Fruit fly (Drosophila melanogaster) whole organism, embryonic: ENCODE results near the gene CG10576.

ENCODE experiments used
- CG10209 ChIP-seq: fragments of 200-800 bp; sonication (Bioruptor generic); optimal IDR thresholded peaks from 3 replicates; lab custom pipeline; 2017; ENCODE audit warnings: missing biosample characterization, mild to moderate bottlenecking, missing genetic modification characterization, missing genetic modification reagents
- CG10979 ChIP-seq: fragments of 200-800 bp; sonication (Bioruptor generic); optimal IDR thresholded peaks from 2 replicates; lab custom pipeline; 2018; ENCODE audit warnings: missing biosample characterization, mild to moderate bottlenecking, missing genetic modification characterization, moderate library complexity
- CG11504 ChIP-seq: fragments of 200-800 bp; sonication (Bioruptor generic); optimal IDR thresholded peaks from 3 replicates; lab custom pipeline; 2019; ENCODE audit warnings: missing biosample characterization, mild to moderate bottlenecking, missing genetic modification characterization, moderate library complexity
- CG11560 ChIP-seq: fragments of 200-800 bp; sonication (Bioruptor generic); IDR thresholded peaks from 3 replicates; pipeline ENCODE4 v1.3.6; 2022; ENCODE audit warnings: missing biosample characterization, missing genetic modification characterization
- CG11695 ChIP-seq: fragments of 200-800 bp; sonication (Bioruptor generic); IDR thresholded peaks from 3 replicates; pipeline ENCODE4 v1.3.6; 2022; ENCODE audit warnings: missing biosample characterization, missing genetic modification characterization
- CG12071 ChIP-seq: fragments of 200-800 bp; sonication (Bioruptor generic); optimal IDR thresholded peaks from 3 replicates; lab custom pipeline; 2018; ENCODE audit warnings: missing biosample characterization, mild to moderate bottlenecking, missing genetic modification characterization
- CG12391 ChIP-seq: fragments of 200-800 bp; sonication (Bioruptor generic); optimal IDR thresholded peaks from 3 replicates; lab custom pipeline; 2018; ENCODE audit warnings: missing biosample characterization, mild to moderate bottlenecking, missing genetic modification characterization, moderate library complexity
- CG12659 ChIP-seq: fragments of 200-800 bp; sonication (Bioruptor generic); optimal IDR thresholded peaks from 3 replicates; lab custom pipeline; 2017; ENCODE audit warnings: mild to moderate bottlenecking, missing biosample characterization, missing genetic modification reagents, missing genetic modification characterization
- CG15269 ChIP-seq: fragments of 200-800 bp; sonication (Bioruptor generic); optimal IDR thresholded peaks from 2 replicates; lab custom pipeline; 2018; ENCODE audit warnings: missing biosample characterization, mild to moderate bottlenecking, missing genetic modification characterization, moderate library complexity
- CG1603 ChIP-seq: fragments of 200-800 bp; sonication (Bioruptor generic); optimal IDR thresholded peaks from 2 replicates; lab custom pipeline; 2019; ENCODE audit warnings: missing biosample characterization, mild to moderate bottlenecking, missing genetic modification characterization, moderate library complexity
- CG18262 ChIP-seq: fragments of 200-800 bp; optimal IDR thresholded peaks from 3 replicates; lab custom pipeline; 2019; ENCODE audit warnings: missing biosample characterization, mild to moderate bottlenecking, missing genetic modification characterization, moderate library complexity
- CG2678 ChIP-seq: fragments of 200-800 bp; sonication (Bioruptor generic); optimal IDR thresholded peaks from 3 replicates; lab custom pipeline; 2019; ENCODE audit warnings: missing biosample characterization, mild to moderate bottlenecking, missing genetic modification characterization, moderate library complexity
- CG2712 ChIP-seq: fragments of 200-800 bp; optimal IDR thresholded peaks from 3 replicates; lab custom pipeline; 2019; ENCODE audit warnings: missing biosample characterization, mild to moderate bottlenecking, missing genetic modification characterization, moderate library complexity
- CG31441 ChIP-seq: fragments of 200-800 bp; sonication (Bioruptor generic); IDR thresholded peaks from 2 replicates; pipeline ENCODE4 v1.3.6; 2022; ENCODE audit warnings: missing biosample characterization, missing genetic modification characterization
- CG34224 ChIP-seq: fragments of 200-800 bp; sonication (Bioruptor generic); IDR thresholded peaks from 3 replicates; pipeline ENCODE4 v1.3.6; 2022; ENCODE audit warnings: missing biosample characterization, missing genetic modification characterization; ENCODE audit not compliant: partially characterized antibody
- CG5180 ChIP-seq: fragments of 200-800 bp; sonication (Bioruptor generic); optimal IDR thresholded peaks from 3 replicates; lab custom pipeline; 2017; ENCODE audit warnings: missing biosample characterization, missing genetic modification characterization, mild to moderate bottlenecking, moderate library complexity, missing genetic modification reagents
- CG7556 ChIP-seq: fragments of 200-800 bp; sonication (Bioruptor generic); optimal IDR thresholded peaks from 2 replicates; lab custom pipeline; 2017; ENCODE audit warnings: missing biosample characterization, mild to moderate bottlenecking, missing genetic modification characterization
- CG8924 ChIP-seq: fragments of 200-800 bp; optimal IDR thresholded peaks from 3 replicates; lab custom pipeline; 2019; ENCODE audit warnings: missing biosample characterization, mild to moderate bottlenecking, missing genetic modification characterization, moderate library complexity
- CG9727 ChIP-seq: fragments of 200-800 bp; sonication (Bioruptor generic); optimal IDR thresholded peaks from 3 replicates; lab custom pipeline; 2017; ENCODE audit warnings: missing biosample characterization, mild to moderate bottlenecking, missing genetic modification characterization
- CG9932 ChIP-seq: fragments of 200-800 bp; sonication (Bioruptor generic); IDR thresholded peaks from 2 replicates; pipeline ENCODE4 v1.3.6; 2022; ENCODE audit warnings: missing biosample characterization, missing genetic modification characterization
- CoRest ChIP-seq: fragments of 200-800 bp; sonication (Bioruptor generic); optimal IDR thresholded peaks from 3 replicates; lab custom pipeline; 2018; ENCODE audit warnings: missing biosample characterization, mild to moderate bottlenecking, missing genetic modification characterization, moderate library complexity
- Deaf1 ChIP-seq: fragments of 200-800 bp; optimal IDR thresholded peaks from 3 replicates; lab custom pipeline; 2019; ENCODE audit warnings: missing biosample characterization, mild to moderate bottlenecking, missing genetic modification characterization, moderate library complexity
- Hr51 ChIP-seq, 2 experiments: fragments of 200-800 bp; sonication (Bioruptor generic); optimal IDR thresholded peaks; 2 replicates in 1 of 2; 3 replicates in 1 of 2; lab custom pipeline; 2016 to 2018; ENCODE audit warnings: missing biosample characterization in 2 of 2, missing genetic modification characterization in 2 of 2, mild to moderate bottlenecking in 1 of 2, moderate library complexity in 1 of 2
- Kr ChIP-seq: fragments of 200-800 bp; sonication (Bioruptor generic); optimal IDR thresholded peaks from 2 replicates; lab custom pipeline; 2017; ENCODE audit warnings: missing biosample characterization, mild to moderate bottlenecking, missing genetic modification characterization
- Oaz ChIP-seq: fragments of 200-800 bp; sonication (Bioruptor generic); IDR thresholded peaks from 2 replicates; pipeline ENCODE4 v1.3.6; 2022; ENCODE audit warnings: missing biosample characterization, missing genetic modification characterization
- Oli ChIP-seq: fragments of 200-800 bp; sonication (Bioruptor generic); optimal IDR thresholded peaks from 2 replicates; lab custom pipeline; 2018; ENCODE audit warnings: missing biosample characterization, mild to moderate bottlenecking, missing genetic modification characterization, moderate library complexity
- Sox100B ChIP-seq: fragments of 200-800 bp; sonication (Bioruptor generic); optimal IDR thresholded peaks from 3 replicates; lab custom pipeline; 2018; ENCODE audit warnings: missing biosample characterization, mild to moderate bottlenecking, missing genetic modification characterization
- Ssrp ChIP-seq: fragments of 200-800 bp; sonication (Bioruptor generic); optimal IDR thresholded peaks from 2 replicates; lab custom pipeline; 2018; ENCODE audit warnings: missing biosample characterization, mild to moderate bottlenecking, missing genetic modification characterization, moderate library complexity
- Xrp1 ChIP-seq: fragments of 200-800 bp; sonication (Bioruptor generic); IDR thresholded peaks from 2 replicates; pipeline ENCODE4 v1.3.6; 2022; ENCODE audit warnings: missing biosample characterization, missing genetic modification characterization
- aop ChIP-seq: fragments of 200-800 bp; sonication (Bioruptor generic); IDR thresholded peaks from 2 replicates; pipeline ENCODE4 v1.3.6; 2022; ENCODE audit warnings: missing biosample characterization, missing genetic modification characterization
- bcd ChIP-seq: fragments of 200-800 bp; sonication (Bioruptor generic); optimal IDR thresholded peaks from 2 replicates; lab custom pipeline; 2017; ENCODE audit warnings: missing biosample characterization, mild to moderate bottlenecking, missing genetic modification characterization
- bigmax ChIP-seq: fragments of 200-800 bp; sonication (Bioruptor generic); optimal IDR thresholded peaks from 2 replicates; lab custom pipeline; 2018; ENCODE audit warnings: missing biosample characterization, mild to moderate bottlenecking, missing genetic modification characterization
- bsh ChIP-seq, 2 experiments: fragments of 200-800 bp; sonication (Bioruptor generic); optimal IDR thresholded peaks; 2 replicates each; lab custom pipeline; 2017 to 2018; ENCODE audit warnings: mild to moderate bottlenecking in 2 of 2, missing biosample characterization in 2 of 2, missing genetic modification characterization in 2 of 2, moderate library complexity in 1 of 2
- dmrt11E ChIP-seq: fragments of 200-800 bp; sonication (Bioruptor generic); optimal IDR thresholded peaks from 3 replicates; lab custom pipeline; 2018; ENCODE audit warnings: missing biosample characterization, mild to moderate bottlenecking, missing genetic modification characterization, moderate library complexity
- dmrt99B ChIP-seq: fragments of 200-800 bp; sonication (Bioruptor generic); optimal IDR thresholded peaks from 2 replicates; lab custom pipeline; 2018; ENCODE audit warnings: missing biosample characterization, mild to moderate bottlenecking, missing genetic modification characterization, moderate library complexity
- gem ChIP-seq: fragments of 200-800 bp; sonication (Bioruptor generic); optimal IDR thresholded peaks from 2 replicates; lab custom pipeline; 2019; ENCODE audit warnings: missing biosample characterization, mild to moderate bottlenecking, missing genetic modification characterization, moderate library complexity
- nau ChIP-seq: fragments of 200-800 bp; sonication (Bioruptor generic); optimal IDR thresholded peaks from 3 replicates; lab custom pipeline; 2017; ENCODE audit warnings: missing biosample characterization, mild to moderate bottlenecking, missing genetic modification characterization, missing genetic modification reagents
- nmo ChIP-seq: fragments of 200-800 bp; sonication (Bioruptor generic); optimal IDR thresholded peaks from 2 replicates; lab custom pipeline; 2018; ENCODE audit warnings: missing biosample characterization, mild to moderate bottlenecking, missing genetic modification characterization, moderate library complexity
- org-1 ChIP-seq: fragments of 200-800 bp; sonication (Bioruptor generic); optimal IDR thresholded peaks from 2 replicates; lab custom pipeline; 2017; ENCODE audit warnings: missing biosample characterization, missing genetic modification characterization
- pros ChIP-seq: fragments of 200-800 bp; sonication (Bioruptor generic); optimal IDR thresholded peaks from 3 replicates; lab custom pipeline; 2019; ENCODE audit warnings: missing biosample characterization, mild to moderate bottlenecking, missing genetic modification characterization, moderate library complexity
- row ChIP-seq: fragments of 200-800 bp; sonication (Bioruptor generic); IDR thresholded peaks from 3 replicates; pipeline ENCODE4 v1.3.6; 2022; ENCODE audit warnings: missing biosample characterization, missing genetic modification characterization
- sisA ChIP-seq: fragments of 200-800 bp; sonication (Bioruptor generic); IDR thresholded peaks from 2 replicates; pipeline ENCODE4 v1.3.6; 2022; ENCODE audit warnings: missing biosample characterization, missing genetic modification characterization
- tgo ChIP-seq: fragments of 200-800 bp; sonication (Bioruptor generic); IDR thresholded peaks from 3 replicates; pipeline ENCODE4 v1.3.6; 2022; ENCODE audit warnings: missing biosample characterization, missing genetic modification characterization
- vnd ChIP-seq: fragments of 200-800 bp; sonication (Bioruptor generic); IDR thresholded peaks from 3 replicates; pipeline ENCODE4 v1.3.6; 2022; ENCODE audit warnings: missing biosample characterization, missing genetic modification characterization; ENCODE audit not compliant: partially characterized antibody
- zfh1 ChIP-seq: fragments of 200-800 bp; sonication (Bioruptor generic); IDR thresholded peaks from 3 replicates; pipeline ENCODE4 v1.3.6; 2022; ENCODE audit warnings: missing biosample characterization, missing genetic modification characterization

The CG10576 gene

dm6 chr3L:5809201-5809584, 43.7 kb upstream of the CG10576 start (continued):
- TF ChIP-seq CG12659 (GFP tag; lab: Kevin White, UChicago) (peak; percentile 3), sisA (0 out of 2 replicates have a peak, but pooled peaks have one; percentile 22), org-1 (GFP tag; lab: Kevin White, UChicago) (peak; percentile 16), row (GFP tag; lab: Robert Waterston, UW) (peak; percentile 42; the same call in 2 of the 3 replicates), tgo (GFP tag; lab: Robert Waterston, UW) (peak; percentile 18; the same call in 1 of the 3 replicates), CG2678 (tag; lab: Kevin White, UChicago) (peak; percentile 71), CG11560 (tag; lab: Robert Waterston, UW) (no peak), dmrt99B (tag; lab: Kevin White, UChicago) (peak; percentile 33), CG1603 (peak; percentile 16), Hr51 (GFP tag; optimal IDR thresholded peaks at IDR 0.05; lab: Kevin White, UChicago) (peak in 1 of 2 experiments; percentile 48), dmrt11E (tag; lab: Kevin White, UChicago) (peak; percentile 35), CG12391 (tag; lab: Kevin White, UChicago) (peak; percentile 29), vnd (GFP tag; lab: Robert Waterston, UW) (no peak), CG10209 (GFP tag; lab: Kevin White, UChicago) (peak; percentile 4), Oli (tag; lab: Kevin White, UChicago) (peak; percentile 42), CG11695 (GFP tag; lab: Robert Waterston, UW) (0 out of 3 replicates have a peak, but pooled peaks have one; percentile 21), bsh (GFP tag; optimal IDR thresholded peaks at IDR 0.05; lab: Kevin White, UChicago) (peak in 1 of 2 experiments; percentile 29), gem (tag; lab: Kevin White, UChicago) (peak; percentile 71), CG7556 (peak; percentile 53), aop (GFP tag; lab: Robert Waterston, UW) (no peak), Deaf1 (tag; lab: Kevin White, UChicago) (no peak), CoRest (tag; lab: Kevin White, UChicago) (peak; percentile 41), Ssrp (tag; lab: Kevin White, UChicago) (peak; percentile 24), CG31441 (GFP tag; lab: Robert Waterston, UW) (peak; percentile 61; the same call in 1 of the 2 replicates), CG5180 (no peak), nmo (GFP tag; lab: Kevin White, UChicago) (peak; percentile 57), CG11504 (tag; lab: Kevin White, UChicago) (peak; percentile 64), Oaz (GFP tag; lab: Robert Waterston, UW) (no peak), CG10979 (tag; lab: Kevin White, UChicago) (peak; percentile 38), Kr (no peak), zfh1 (GFP tag; lab: Robert Waterston, UW) (no peak), CG9727 (GFP tag; lab: Kevin White, UChicago) (peak; percentile 39), Xrp1 (peak; percentile 22; the same call in 1 of the 2 replicates), CG34224 (GFP tag; lab: Robert Waterston, UW) (no peak), CG8924 (tag; lab: Kevin White, UChicago) (peak; percentile 4), pros (GFP tag; lab: Kevin White, UChicago) (no peak), CG18262 (tag; lab: Kevin White, UChicago) (peak; percentile 74), CG9932 (GFP tag; lab: Robert Waterston, UW) (0 out of 2 replicates have a peak, but pooled peaks have one; percentile 12), bcd (GFP tag; lab: Kevin White, UChicago) (peak; percentile 17), bigmax (GFP tag; lab: Kevin White, UChicago) (no peak), CG12071 (no peak), Sox100B (GFP tag; lab: Kevin White, UChicago) (peak; percentile 55), CG2712 (tag; lab: Kevin White, UChicago) (peak; percentile 49), CG15269 (tag; lab: Kevin White, UChicago) (peak; percentile 30), nau (GFP tag; lab: Kevin White, UChicago) (no peak)
- TF ChIP-seq, all 482 proteins: peak for 56
